Fruit fly (Drosophila melanogaster) whole organism, embryonic: ENCODE results near the gene kibra.

Experiments used
- Aef1 ChIP-seq: fragments of 200-800 bp; sonication (Bioruptor generic); IDR thresholded peaks from 3 replicates; pipeline ENCODE4 v1.3.6; 2022; ENCODE audit warnings: missing biosample characterization, missing genetic modification characterization
- CG10543 ChIP-seq: fragments of 200-800 bp; sonication (Bioruptor generic); optimal IDR thresholded peaks from 3 replicates; lab custom pipeline; 2017; ENCODE audit warnings: missing biosample characterization, mild to moderate bottlenecking, missing genetic modification characterization, moderate library complexity
- GATAe ChIP-seq: fragments of 200-800 bp; sonication (Bioruptor generic); conservative IDR thresholded peaks from 2 replicates; pipeline ENCODE4 v1.3.6; 2022; ENCODE audit warnings: missing biosample characterization, missing genetic modification characterization
- Hmx ChIP-seq: fragments of 200-800 bp; sonication (Bioruptor generic); optimal IDR thresholded peaks from 2 replicates; lab custom pipeline; 2016; ENCODE audit warnings: missing biosample characterization, missing genetic modification characterization
- Sox102F ChIP-seq: fragments of 200-800 bp; sonication (Bioruptor generic); optimal IDR thresholded peaks from 2 replicates; lab custom pipeline; 2018; ENCODE audit warnings: missing biosample characterization, mild to moderate bottlenecking, missing genetic modification characterization, moderate library complexity
- fru ChIP-seq: fragments of >200 bp; optimal IDR thresholded peaks from 2 replicates; lab custom pipeline; 2017
- insv ChIP-seq, 2 experiments: fragments of 200-800 bp; sonication (Bioruptor generic); optimal IDR thresholded peaks; 3 replicates each; lab custom pipeline; 2016 to 2018; ENCODE audit warnings: missing biosample characterization in 2 of 2, missing genetic modification characterization in 2 of 2
- mirr ChIP-seq: fragments of 200-800 bp; sonication (Bioruptor generic); optimal IDR thresholded peaks from 3 replicates; lab custom pipeline; 2018; ENCODE audit warnings: missing biosample characterization, mild to moderate bottlenecking, missing genetic modification characterization
- nmo ChIP-seq: fragments of 200-800 bp; sonication (Bioruptor generic); optimal IDR thresholded peaks from 2 replicates; lab custom pipeline; 2018; ENCODE audit warnings: missing biosample characterization, mild to moderate bottlenecking, missing genetic modification characterization, moderate library complexity
- zfh2 ChIP-seq: fragments of 200-800 bp; sonication (Bioruptor generic); optimal IDR thresholded peaks from 2 replicates; lab custom pipeline; 2016; ENCODE audit warnings: missing biosample characterization, missing genetic modification characterization

- TF ChIP-seq Aef1 (GFP tag; lab: Robert Waterston, UW) (no peak), zfh2 (GFP tag; lab: Kevin White, UChicago) (peak; percentile 84), mirr (GFP tag; lab: Kevin White, UChicago) (peak; percentile 69), CG10543 (GFP tag; lab: Kevin White, UChicago) (peak; percentile 84), GATAe (GFP tag; lab: Robert Waterston, UW) (no peak), fru (no peak), nmo (peak; percentile 84), insv (GFP tag; optimal IDR thresholded peaks at IDR 0.05; lab: Kevin White, UChicago) (peak in 1 of 2 experiments; percentile 38), Sox102F (GFP tag; lab: Kevin White, UChicago) (peak; percentile 62), Hmx (peak; percentile 48)
These were observed at the start of gene kibra for dm6 chr3R:14723671-14724500.
